Worm (Caenorhabditis elegans) whole organism, L4 larva: Measurements from ENCODE around the gene txt-4.

Source experiments
- F26F4.8 ChIP-seq: fragments of 200-800 bp; sonication (Bioruptor generic); conservative IDR thresholded peaks from 2 replicates; pipeline ENCODE4 v1.3.6; 2022; ENCODE audit warnings: missing genetic modification characterization, missing compliant biosample characterization
- F37D6.2 ChIP-seq: sonication (generic microtip); optimal IDR thresholded peaks from 2 replicates; lab custom pipeline; 2016; ENCODE audit warnings: mild to moderate bottlenecking, missing genetic modification characterization, missing compliant biosample characterization
- F44E2.7 ChIP-seq: fragments of 200-800 bp; sonication (Bioruptor generic); IDR thresholded peaks from 2 replicates; pipeline ENCODE4 v2.1.2; 2022; ENCODE audit warnings: missing genetic modification characterization, missing compliant biosample characterization
- F49E8.2 ChIP-seq: sonication (generic microtip); optimal IDR thresholded peaks from 2 replicates; lab custom pipeline; 2016; ENCODE audit warnings: missing compliant biosample characterization, mild to moderate bottlenecking, missing genetic modification characterization, borderline replicate concordance
- Y48G9A.11 ChIP-seq: fragments of 200-800 bp; sonication (Bioruptor generic); IDR thresholded peaks from 2 replicates; pipeline ENCODE4 v1.3.6; 2022; ENCODE audit warnings: missing genetic modification reagents, missing genetic modification characterization, missing compliant biosample characterization
- ZK546.5 ChIP-seq, 2 experiments: sonication (generic microtip); optimal IDR thresholded peaks; 2 replicates each; lab custom pipeline; 2017; ENCODE audit warnings: missing biosample characterization in 2 of 2, missing genetic modification characterization in 2 of 2
- aha-1 ChIP-seq: fragments of 150-350 bp; peaks from one replicate; lab custom pipeline; 2014; ENCODE audit warnings: missing biosample characterization, missing genetic modification characterization
- aly-2 ChIP-seq: sonication (generic microtip); optimal IDR thresholded peaks from 2 replicates; lab custom pipeline; 2018; ENCODE audit warnings: missing biosample characterization, missing genetic modification characterization
- arid-1 ChIP-seq: fragments of 200-800 bp; sonication (Bioruptor generic); conservative IDR thresholded peaks from 2 replicates; pipeline ENCODE4 v1.3.6; 2022; ENCODE audit warnings: missing genetic modification reagents, missing genetic modification characterization, missing compliant biosample characterization
- ceh-32 ChIP-seq: sonication (generic microtip); optimal IDR thresholded peaks from 2 replicates; lab custom pipeline; 2016; ENCODE audit warnings: mild to moderate bottlenecking, missing genetic modification characterization, missing compliant biosample characterization; ENCODE audit not compliant: poor library complexity
- ceh-44 ChIP-seq: fragments of 200-800 bp; sonication (Bioruptor generic); IDR thresholded peaks from 2 replicates; pipeline ENCODE4 v1.3.6; 2022; ENCODE audit warnings: missing genetic modification reagents, missing genetic modification characterization, missing compliant biosample characterization
- ctbp-1 ChIP-seq: fragments of 200-800 bp; sonication (Bioruptor generic); IDR thresholded peaks from 2 replicates; pipeline ENCODE4 v1.3.6; 2022; ENCODE audit warnings: missing genetic modification reagents, missing genetic modification characterization, missing compliant biosample characterization
- daf-16 ChIP-seq, 3 experiments: sonication (generic microtip); optimal IDR thresholded peaks; 2 replicates each; lab custom pipeline; 2016 to 2017; ENCODE audit warnings: missing genetic modification characterization in 3 of 3, missing genetic modification reagents in 3 of 3, mild to moderate bottlenecking in 2 of 3, missing compliant biosample characterization in 2 of 3, missing biosample characterization in 1 of 3, moderate library complexity in 1 of 3
- daf-8 ChIP-seq: fragments of 200-800 bp; sonication (Bioruptor generic); IDR thresholded peaks from 2 replicates; pipeline ENCODE4 v1.3.6; 2022; ENCODE audit warnings: missing genetic modification characterization, missing compliant biosample characterization
- dmd-9 ChIP-seq: fragments of 200-800 bp; sonication (Bioruptor generic); IDR thresholded peaks from 2 replicates; pipeline ENCODE4 v1.3.6; 2022; ENCODE audit warnings: missing genetic modification reagents, missing genetic modification characterization, missing compliant biosample characterization
- duxl-1 ChIP-seq: sonication (generic microtip); optimal IDR thresholded peaks from 2 replicates; lab custom pipeline; 2016; ENCODE audit warnings: mild to moderate bottlenecking, missing genetic modification characterization, moderate library complexity, missing compliant biosample characterization; ENCODE audit not compliant: poor library complexity
- dve-1 ChIP-seq: sonication (generic microtip); optimal IDR thresholded peaks from 2 replicates; lab custom pipeline; 2017; ENCODE audit warnings: antibody characterized with exemption, mild to moderate bottlenecking, missing genetic modification characterization, missing compliant biosample characterization; ENCODE audit not compliant: insufficient read depth
- egl-43 ChIP-seq: fragments of 200-800 bp; sonication (Bioruptor generic); IDR thresholded peaks from 2 replicates; pipeline ENCODE4 v1.3.6; 2022; ENCODE audit warnings: missing genetic modification reagents, missing genetic modification characterization, missing compliant biosample characterization
- fos-1 ChIP-seq: fragments of 150-350 bp; optimal IDR thresholded peaks from 2 replicates; lab custom pipeline; 2014; ENCODE audit warnings: missing biosample characterization, missing genetic modification characterization
- gei-8 ChIP-seq: fragments of 200-800 bp; sonication (Bioruptor generic); optimal IDR thresholded peaks from 2 replicates; lab custom pipeline; 2018; ENCODE audit warnings: mild to moderate bottlenecking, missing genetic modification characterization, missing compliant biosample characterization
- hlh-11 ChIP-seq: fragments of 200-800 bp; sonication (Bioruptor generic); optimal IDR thresholded peaks from 2 replicates; lab custom pipeline; 2018; ENCODE audit warnings: mild to moderate bottlenecking, missing genetic modification characterization, missing compliant biosample characterization
- hlh-30 ChIP-seq: sonication (generic microtip); optimal IDR thresholded peaks from 2 replicates; lab custom pipeline; 2017; ENCODE audit warnings: antibody characterized with exemption, mild to moderate bottlenecking, missing genetic modification characterization, missing compliant biosample characterization; ENCODE audit not compliant: insufficient read depth
- hmg-1.1 ChIP-seq: fragments of 200-800 bp; sonication (Bioruptor generic); IDR thresholded peaks from 2 replicates; pipeline ENCODE4 v1.3.6; 2022; ENCODE audit warnings: missing genetic modification reagents, missing genetic modification characterization, missing compliant biosample characterization
- lim-7 ChIP-seq: fragments of 200-800 bp; sonication (Bioruptor generic); IDR thresholded peaks from 2 replicates; pipeline ENCODE4 v1.3.6; 2022; ENCODE audit warnings: missing genetic modification characterization, missing compliant biosample characterization
- lin-1 ChIP-seq: fragments of 200-800 bp; sonication (Bioruptor generic); IDR thresholded peaks from 2 replicates; pipeline ENCODE4 v1.3.6; 2022; ENCODE audit warnings: missing genetic modification reagents, missing genetic modification characterization, missing compliant biosample characterization
- lin-13 ChIP-seq: fragments of 150-350 bp; optimal IDR thresholded peaks from 2 replicates; lab custom pipeline; 2014; ENCODE audit warnings: missing biosample characterization, missing genetic modification reagents, missing genetic modification characterization
- lin-15B ChIP-seq: fragments of 150-350 bp; sonication (generic microtip); optimal IDR thresholded peaks from 3 replicates; lab custom pipeline; 2014; ENCODE audit warnings: missing biosample characterization, missing genetic modification characterization
- lsy-2 ChIP-seq, 2 experiments: fragments of 150-350 bp in 1 of 2; sonication (generic microtip) in 1 of 2; optimal IDR thresholded peaks; 2 replicates each; lab custom pipeline; 2014 to 2017; ENCODE audit warnings: missing biosample characterization in 2 of 2, missing genetic modification characterization in 2 of 2
- mdl-1 ChIP-seq, 2 experiments: fragments of 150-350 bp in 1 of 2; sonication (generic microtip) in 1 of 2; optimal IDR thresholded peaks; 2 replicates each; lab custom pipeline; 2014 to 2017; ENCODE audit warnings: missing biosample characterization in 2 of 2, missing genetic modification characterization in 2 of 2
- mes-2 ChIP-seq: sonication (generic microtip); optimal IDR thresholded peaks from 2 replicates; lab custom pipeline; 2016; ENCODE audit warnings: missing genotype, mild to moderate bottlenecking, missing genetic modification characterization, missing compliant biosample characterization; ENCODE audit not compliant: poor library complexity, severe bottlenecking
- mxl-2 ChIP-seq: fragments of 200-800 bp; sonication (Bioruptor generic); conservative IDR thresholded peaks from 2 replicates; pipeline ENCODE4 v1.3.6; 2022; ENCODE audit warnings: missing genetic modification reagents, missing genetic modification characterization, missing compliant biosample characterization
- nhr-102 ChIP-seq: sonication (generic microtip); optimal IDR thresholded peaks from 2 replicates; lab custom pipeline; 2016; ENCODE audit warnings: mild to moderate bottlenecking, missing genetic modification characterization, moderate library complexity, missing compliant biosample characterization
- nhr-42 ChIP-seq: fragments of 200-800 bp; sonication (Bioruptor generic); IDR thresholded peaks from 2 replicates; pipeline ENCODE4 v1.3.6; 2022; ENCODE audit warnings: missing genetic modification characterization, missing compliant biosample characterization
- pha-4 ChIP-seq, 2 experiments: fragments of 150-350 bp in 1 of 2; fragments of 200-800 bp in 1 of 2; sonication (Bioruptor generic) in 1 of 2; IDR thresholded peaks in 1 of 2; optimal IDR thresholded peaks in 1 of 2; 2 replicates each; pipeline versions ENCODE4 v1.3.6 to Lab custom; 2014 to 2022; ENCODE audit warnings: missing genetic modification characterization in 2 of 2, missing genetic modification reagents in 2 of 2, missing biosample characterization in 1 of 2, missing compliant biosample characterization in 1 of 2
- rbr-2 ChIP-seq: sonication (generic microtip); optimal IDR thresholded peaks from 2 replicates; lab custom pipeline; 2016; ENCODE audit warnings: missing genotype, missing genetic modification characterization, missing compliant biosample characterization
- saeg-2 ChIP-seq: fragments of 200-800 bp; sonication (Bioruptor generic); IDR thresholded peaks from 2 replicates; pipeline ENCODE4 v1.3.6; 2022; ENCODE audit warnings: missing genetic modification reagents, missing genetic modification characterization, missing compliant biosample characterization
- spr-3 ChIP-seq: fragments of 200-800 bp; sonication (Bioruptor generic); optimal IDR thresholded peaks from 2 replicates; lab custom pipeline; 2018; ENCODE audit warnings: mild to moderate bottlenecking, missing genetic modification characterization, missing compliant biosample characterization
- unc-130 ChIP-seq: sonication (generic microtip); optimal IDR thresholded peaks from 2 replicates; lab custom pipeline; 2016; ENCODE audit warnings: missing genetic modification reagents, missing genetic modification characterization, missing compliant biosample characterization
- unc-62 ChIP-seq, 3 experiments: fragments of 150-350 bp in 1 of 3; sonication (generic microtip); optimal IDR thresholded peaks in 2 of 3; peaks in 1 of 3; 1 replicate in 1 of 3; 2 replicates in 2 of 3; lab custom pipeline; 2014 to 2017; ENCODE audit warnings: missing biosample characterization in 3 of 3, missing genetic modification characterization in 3 of 3, missing genetic modification reagents in 3 of 3, missing genotype in 1 of 3
- vab-7 ChIP-seq: fragments of 200-800 bp; sonication (Bioruptor generic); IDR thresholded peaks from 2 replicates; pipeline ENCODE4 v1.3.6; 2022; ENCODE audit warnings: missing genetic modification reagents, missing genetic modification characterization, missing compliant biosample characterization
- zip-2 ChIP-seq: fragments of 150-350 bp; optimal IDR thresholded peaks from 2 replicates; lab custom pipeline; 2014; ENCODE audit warnings: missing biosample characterization, missing genetic modification characterization

txt-4 gene

DNA sequence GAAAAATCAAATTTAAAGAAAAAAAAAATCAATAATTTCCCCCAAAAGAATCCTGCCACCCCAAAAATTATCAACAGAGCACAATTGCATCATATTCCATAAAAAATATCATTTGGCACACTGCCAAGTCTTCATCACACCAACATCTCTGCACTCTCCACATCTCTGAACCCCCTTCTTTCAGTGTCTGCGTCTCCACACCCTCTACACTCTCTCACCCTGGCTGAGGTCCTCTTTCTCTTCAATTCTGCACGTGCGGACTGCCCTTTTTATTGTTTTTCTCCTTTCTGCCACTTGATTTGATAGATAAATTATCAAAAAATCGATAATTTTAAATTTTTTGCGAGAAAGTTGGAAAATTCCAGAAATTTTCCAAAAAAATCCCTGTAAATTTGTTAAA, 12.9 kb upstream of the txt-4 start, which contains the start of gene hxk-3 (continued):
- TF ChIP-seq spr-3 = no peak
- no peak for TF ChIP-seq ZK546.5 (tag; optimal IDR thresholded peaks at IDR 0.05; lab: Kevin White, UChicago)
- no peak for TF ChIP-seq fos-1 (tag; lab: Kevin White, UChicago)
- no peak for TF ChIP-seq vab-7 (GFP tag; lab: Robert Waterston, UW)
- TF ChIP-seq dmd-9 (GFP tag; lab: Robert Waterston, UW) = no peak
- no peak for TF ChIP-seq F37D6.2 (tag; lab: Kevin White, UChicago)
- TF ChIP-seq duxl-1 = no peak
- peak; percentile 3 for TF ChIP-seq nhr-102 (tag; lab: Kevin White, UChicago)
- no peak for TF ChIP-seq daf-8 (GFP tag; lab: Robert Waterston, UW)
- TF ChIP-seq ceh-44 (GFP tag; lab: Robert Waterston, UW) = no peak
- peak; percentile 98 for TF ChIP-seq aha-1
- TF ChIP-seq F49E8.2 (tag; lab: Kevin White, UChicago) = no peak
- TF ChIP-seq lim-7 (GFP tag; lab: Robert Waterston, UW) = no peak
- TF ChIP-seq gei-8 = no peak
- peak; percentile 80 for TF ChIP-seq dve-1 (tag; lab: Kevin White, UChicago)
- no peak for TF ChIP-seq lin-15B (tag; lab: Kevin White, UChicago)
- TF ChIP-seq aly-2 (tag; lab: Kevin White, UChicago) = no peak
- TF ChIP-seq lsy-2 (tag; optimal IDR thresholded peaks at IDR 0.05; lab: Kevin White, UChicago) = peak in 1 of 2 experiments; percentile 79
- TF ChIP-seq mxl-2 (GFP tag; lab: Robert Waterston, UW) = no peak
- TF ChIP-seq hlh-30 (tag; lab: Kevin White, UChicago) = peak; percentile 89
- TF ChIP-seq unc-130 = no peak
- TF ChIP-seq F44E2.7 = no peak
- TF ChIP-seq mdl-1 (tag; optimal IDR thresholded peaks at IDR 0.05; lab: Kevin White, UChicago) = peak; percentile 86 to 97
- TF ChIP-seq saeg-2 (GFP tag; lab: Robert Waterston, UW) = no peak
- TF ChIP-seq lin-13 (GFP tag; lab: Kevin White, UChicago) = peak; percentile 44
- TF ChIP-seq ceh-32 (tag; lab: Kevin White, UChicago) = no peak

DNA sequence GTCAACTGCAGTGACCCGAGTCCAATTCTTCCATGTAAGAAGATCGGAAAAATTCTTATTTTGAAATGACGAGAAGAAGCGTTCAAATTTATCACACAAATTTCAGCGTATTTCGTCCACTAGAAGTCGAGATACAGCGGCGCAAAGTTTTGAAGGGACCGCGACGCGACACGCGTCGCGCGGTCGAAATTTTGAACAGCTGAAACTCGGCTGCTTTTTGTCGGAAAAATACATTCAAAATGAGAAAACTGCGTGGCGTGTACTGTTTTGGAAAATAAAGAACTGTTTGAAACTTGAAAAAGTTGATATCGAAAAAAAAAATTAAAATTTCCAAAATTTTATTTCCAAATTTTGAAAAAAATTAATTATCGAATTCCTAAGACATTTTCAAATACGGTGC, 2.6 kb downstream of the txt-4 start:
- TF ChIP-seq aha-1 = peak; percentile 54
- TF ChIP-seq duxl-1 = no peak

DNA sequence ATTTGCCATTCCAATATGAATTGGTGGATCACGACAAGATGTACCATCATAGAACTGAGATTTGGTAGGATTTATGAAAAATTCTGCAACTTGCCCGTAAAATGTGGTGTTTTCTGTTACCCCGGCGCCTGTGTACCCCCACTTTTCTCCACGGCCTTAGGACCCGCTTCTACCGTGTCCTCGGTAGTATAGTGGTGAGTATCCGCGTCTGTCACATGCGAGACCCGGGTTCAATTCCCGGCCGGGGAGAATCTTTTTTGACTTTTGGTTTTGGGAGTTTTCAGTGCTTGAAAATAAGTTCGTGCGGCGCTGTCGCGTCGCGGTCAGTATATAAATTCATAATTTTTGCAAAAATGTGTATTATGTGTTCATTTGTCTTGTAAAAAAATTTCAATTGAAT, 4.1 kb downstream of the txt-4 start:
- 0 out of 2 replicates have a peak, but pooled peaks have one; percentile 8 for TF ChIP-seq nhr-42 (GFP tag; lab: Robert Waterston, UW)
- peak; percentile 52; the same call in 1 of the 2 replicates for TF ChIP-seq arid-1
- no peak for TF ChIP-seq ceh-32 (tag; lab: Kevin White, UChicago)
- peak; percentile 72; the same call in 1 of the 2 replicates for TF ChIP-seq egl-43
- TF ChIP-seq hlh-30 (tag; lab: Kevin White, UChicago) = peak; percentile 66
- 0 out of 2 replicates have a peak, but pooled peaks have one; percentile 47 for TF ChIP-seq F26F4.8 (GFP tag; lab: Robert Waterston, UW)
- no peak for TF ChIP-seq saeg-2 (GFP tag; lab: Robert Waterston, UW)
- peak; percentile 4 for TF ChIP-seq rbr-2 (tag; lab: Kevin White, UChicago)
- peak; percentile 24 for TF ChIP-seq mes-2 (tag; lab: Kevin White, UChicago)
- peak; percentile 55; the same call in 1 of the 2 replicates for TF ChIP-seq lim-7 (GFP tag; lab: Robert Waterston, UW)
- no peak for TF ChIP-seq aly-2 (tag; lab: Kevin White, UChicago)
- 0 out of 2 replicates have a peak, but pooled peaks have one; percentile 44 for TF ChIP-seq F44E2.7
- TF ChIP-seq F49E8.2 (tag; lab: Kevin White, UChicago) = peak; percentile 23
- no peak for TF ChIP-seq lin-1 (GFP tag; lab: Robert Waterston, UW)
- TF ChIP-seq Y48G9A.11 (GFP tag; lab: Robert Waterston, UW) = 0 out of 2 replicates have a peak, but pooled peaks have one; percentile 43
- TF ChIP-seq ctbp-1 (GFP tag; lab: Robert Waterston, UW) = 0 out of 2 replicates have a peak, but pooled peaks have one; percentile 9
- TF ChIP-seq zip-2 (tag; lab: Kevin White, UChicago) = no peak
- peak in 1 of 2 experiments; percentile 12 for TF ChIP-seq unc-62 (GFP tag; optimal IDR thresholded peaks at IDR 0.05 in 1 of 2; lab: Kevin White, UChicago)
- TF ChIP-seq unc-62 (tag; optimal IDR thresholded peaks at IDR 0.05; lab: Kevin White, UChicago) = no peak
- peak; percentile 73 for TF ChIP-seq vab-7 (GFP tag; lab: Robert Waterston, UW)
- peak in 1 of 2 experiments; percentile 28 for TF ChIP-seq daf-16 (GFP tag; optimal IDR thresholded peaks at IDR 0.05; lab: Kevin White, UChicago)
- peak; percentile 16 for TF ChIP-seq daf-16 (tag; optimal IDR thresholded peaks at IDR 0.05; lab: Kevin White, UChicago)
- TF ChIP-seq hmg-1.1 (GFP tag; lab: Robert Waterston, UW) = peak; percentile 37; the same call in 1 of the 2 replicates
- no peak for TF ChIP-seq hlh-11 (tag; lab: Kevin White, UChicago)
- peak; percentile 50 for TF ChIP-seq pha-4 (GFP tag; IDR thresholded peaks at IDR 0.05; lab: Robert Waterston, UW)
- TF ChIP-seq pha-4 (tag; optimal IDR thresholded peaks at IDR 0.05; lab: Kevin White, UChicago) = no peak
